Worm (Caenorhabditis elegans) whole organism, L4 larva: ENCODE measurements around the gene srsx-19.

Experiments
- F26F4.8 ChIP-seq: fragments of 200-800 bp; sonication (Bioruptor generic); conservative IDR thresholded peaks from 2 replicates; pipeline ENCODE4 v1.3.6; 2022; ENCODE audit warnings: missing genetic modification characterization, missing compliant biosample characterization
- F49E8.2 ChIP-seq: sonication (generic microtip); optimal IDR thresholded peaks from 2 replicates; lab custom pipeline; 2016; ENCODE audit warnings: missing compliant biosample characterization, mild to moderate bottlenecking, missing genetic modification characterization, borderline replicate concordance
- R02D3.7 ChIP-seq: fragments of 150-350 bp; sonication (generic microtip); optimal IDR thresholded peaks from 3 replicates; lab custom pipeline; 2014; ENCODE audit warnings: missing biosample characterization, missing genetic modification characterization
- T20F7.1 ChIP-seq: fragments of 200-800 bp; sonication (Bioruptor generic); optimal IDR thresholded peaks from 2 replicates; lab custom pipeline; 2018; ENCODE audit warnings: mild to moderate bottlenecking, missing genetic modification characterization, missing compliant biosample characterization
- T26A8.4 ChIP-seq: fragments of 200-800 bp; sonication (Bioruptor generic); IDR thresholded peaks from 2 replicates; pipeline ENCODE4 v1.3.6; 2022; ENCODE audit warnings: missing genetic modification characterization, missing compliant biosample characterization
- Y48G9A.11 ChIP-seq: fragments of 200-800 bp; sonication (Bioruptor generic); IDR thresholded peaks from 2 replicates; pipeline ENCODE4 v1.3.6; 2022; ENCODE audit warnings: missing genetic modification reagents, missing genetic modification characterization, missing compliant biosample characterization
- Y75B8A.6 ChIP-seq: fragments of 200-800 bp; sonication (Bioruptor generic); IDR thresholded peaks from 2 replicates; pipeline ENCODE4 v1.3.6; 2022; ENCODE audit warnings: missing genetic modification reagents, missing genetic modification characterization, missing compliant biosample characterization
- ZK546.5 ChIP-seq, 2 experiments: sonication (generic microtip); optimal IDR thresholded peaks; 2 replicates each; lab custom pipeline; 2017; ENCODE audit warnings: missing biosample characterization in 2 of 2, missing genetic modification characterization in 2 of 2
- aha-1 ChIP-seq: fragments of 150-350 bp; peaks from one replicate; lab custom pipeline; 2014; ENCODE audit warnings: missing biosample characterization, missing genetic modification characterization
- ama-1 ChIP-seq: fragments of 150-350 bp; optimal IDR thresholded peaks from 2 replicates; lab custom pipeline; 2014; ENCODE audit warnings: inconsistent platforms, mixed read lengths
- ceh-32 ChIP-seq: sonication (generic microtip); optimal IDR thresholded peaks from 2 replicates; lab custom pipeline; 2016; ENCODE audit warnings: mild to moderate bottlenecking, missing genetic modification characterization, missing compliant biosample characterization; ENCODE audit not compliant: poor library complexity
- ceh-82 ChIP-seq: sonication (generic microtip); optimal IDR thresholded peaks from 2 replicates; lab custom pipeline; 2017; ENCODE audit warnings: missing biosample characterization, missing genetic modification characterization
- daf-16 ChIP-seq, 3 experiments: sonication (generic microtip); optimal IDR thresholded peaks; 2 replicates each; lab custom pipeline; 2016 to 2017; ENCODE audit warnings: missing genetic modification characterization in 3 of 3, missing genetic modification reagents in 3 of 3, mild to moderate bottlenecking in 2 of 3, missing compliant biosample characterization in 2 of 3, missing biosample characterization in 1 of 3, moderate library complexity in 1 of 3
- dmd-8 ChIP-seq: fragments of 200-800 bp; sonication (Bioruptor generic); IDR thresholded peaks from 2 replicates; pipeline ENCODE4 v1.3.6; 2022; ENCODE audit warnings: missing genetic modification characterization, missing compliant biosample characterization
- dmd-9 ChIP-seq: fragments of 200-800 bp; sonication (Bioruptor generic); IDR thresholded peaks from 2 replicates; pipeline ENCODE4 v1.3.6; 2022; ENCODE audit warnings: missing genetic modification reagents, missing genetic modification characterization, missing compliant biosample characterization
- duxl-1 ChIP-seq: sonication (generic microtip); optimal IDR thresholded peaks from 2 replicates; lab custom pipeline; 2016; ENCODE audit warnings: mild to moderate bottlenecking, missing genetic modification characterization, moderate library complexity, missing compliant biosample characterization; ENCODE audit not compliant: poor library complexity
- dve-1 ChIP-seq: sonication (generic microtip); optimal IDR thresholded peaks from 2 replicates; lab custom pipeline; 2017; ENCODE audit warnings: antibody characterized with exemption, mild to moderate bottlenecking, missing genetic modification characterization, missing compliant biosample characterization; ENCODE audit not compliant: insufficient read depth
- fos-1 ChIP-seq: fragments of 150-350 bp; optimal IDR thresholded peaks from 2 replicates; lab custom pipeline; 2014; ENCODE audit warnings: missing biosample characterization, missing genetic modification characterization
- gei-8 ChIP-seq: fragments of 200-800 bp; sonication (Bioruptor generic); optimal IDR thresholded peaks from 2 replicates; lab custom pipeline; 2018; ENCODE audit warnings: mild to moderate bottlenecking, missing genetic modification characterization, missing compliant biosample characterization
- hif-1 ChIP-seq, 2 experiments: sonication (generic microtip); optimal IDR thresholded peaks; 2 replicates each; lab custom pipeline; 2016 to 2017; ENCODE audit warnings: missing compliant biosample characterization in 2 of 2, missing genetic modification characterization in 2 of 2, missing genetic modification reagents in 2 of 2, missing genotype in 2 of 2, mild to moderate bottlenecking in 1 of 2
- lim-7 ChIP-seq: fragments of 200-800 bp; sonication (Bioruptor generic); IDR thresholded peaks from 2 replicates; pipeline ENCODE4 v1.3.6; 2022; ENCODE audit warnings: missing genetic modification characterization, missing compliant biosample characterization
- lin-1 ChIP-seq: fragments of 200-800 bp; sonication (Bioruptor generic); IDR thresholded peaks from 2 replicates; pipeline ENCODE4 v1.3.6; 2022; ENCODE audit warnings: missing genetic modification reagents, missing genetic modification characterization, missing compliant biosample characterization
- madf-9 ChIP-seq: fragments of 200-800 bp; sonication (Bioruptor generic); conservative IDR thresholded peaks from 2 replicates; pipeline ENCODE4 v1.3.6; 2022; ENCODE audit warnings: missing genetic modification reagents, missing genetic modification characterization, missing compliant biosample characterization
- mdl-1 ChIP-seq, 2 experiments: fragments of 150-350 bp in 1 of 2; sonication (generic microtip) in 1 of 2; optimal IDR thresholded peaks; 2 replicates each; lab custom pipeline; 2014 to 2017; ENCODE audit warnings: missing biosample characterization in 2 of 2, missing genetic modification characterization in 2 of 2
- mep-1 ChIP-seq: fragments of 150-350 bp; sonication (generic microtip); optimal IDR thresholded peaks from 3 replicates; lab custom pipeline; 2014; ENCODE audit warnings: missing biosample characterization, missing genetic modification characterization
- mes-2 ChIP-seq: sonication (generic microtip); optimal IDR thresholded peaks from 2 replicates; lab custom pipeline; 2016; ENCODE audit warnings: missing genotype, mild to moderate bottlenecking, missing genetic modification characterization, missing compliant biosample characterization; ENCODE audit not compliant: poor library complexity, severe bottlenecking
- mxl-3 ChIP-seq: fragments of 200-800 bp; sonication (Bioruptor generic); optimal IDR thresholded peaks from 2 replicates; lab custom pipeline; 2018; ENCODE audit warnings: mild to moderate bottlenecking, missing genetic modification characterization, missing compliant biosample characterization
- nhr-102 ChIP-seq: sonication (generic microtip); optimal IDR thresholded peaks from 2 replicates; lab custom pipeline; 2016; ENCODE audit warnings: mild to moderate bottlenecking, missing genetic modification characterization, moderate library complexity, missing compliant biosample characterization
- nhr-11 ChIP-seq: fragments of 150-350 bp; optimal IDR thresholded peaks from 2 replicates; lab custom pipeline; 2014; ENCODE audit warnings: missing biosample characterization, missing genetic modification characterization
- nhr-111 ChIP-seq: fragments of 200-800 bp; sonication (Bioruptor generic); optimal IDR thresholded peaks from 2 replicates; lab custom pipeline; 2018; ENCODE audit warnings: mild to moderate bottlenecking, missing genetic modification characterization, missing compliant biosample characterization
- nhr-28 ChIP-seq: fragments of 150-350 bp; optimal IDR thresholded peaks from 2 replicates; lab custom pipeline; 2014; ENCODE audit warnings: missing biosample characterization, missing genetic modification characterization
- nhr-42 ChIP-seq: fragments of 200-800 bp; sonication (Bioruptor generic); IDR thresholded peaks from 2 replicates; pipeline ENCODE4 v1.3.6; 2022; ENCODE audit warnings: missing genetic modification characterization, missing compliant biosample characterization
- nhr-48 ChIP-seq: sonication (generic microtip); optimal IDR thresholded peaks from 2 replicates; lab custom pipeline; 2016; ENCODE audit warnings: mild to moderate bottlenecking, missing genetic modification characterization, missing compliant biosample characterization
- nhr-77 ChIP-seq: fragments of 150-350 bp; optimal IDR thresholded peaks from 2 replicates; lab custom pipeline; 2014; ENCODE audit warnings: missing biosample characterization, missing genetic modification characterization
- pha-4 ChIP-seq, 2 experiments: fragments of 150-350 bp in 1 of 2; fragments of 200-800 bp in 1 of 2; sonication (Bioruptor generic) in 1 of 2; IDR thresholded peaks in 1 of 2; optimal IDR thresholded peaks in 1 of 2; 2 replicates each; pipeline versions ENCODE4 v1.3.6 to Lab custom; 2014 to 2022; ENCODE audit warnings: missing genetic modification characterization in 2 of 2, missing genetic modification reagents in 2 of 2, missing biosample characterization in 1 of 2, missing compliant biosample characterization in 1 of 2
- pqm-1 ChIP-seq: sonication (generic microtip); optimal IDR thresholded peaks from 2 replicates; lab custom pipeline; 2017; ENCODE audit warnings: missing biosample characterization, missing genetic modification characterization
- sdz-12 ChIP-seq: fragments of 200-800 bp; sonication (Bioruptor generic); optimal IDR thresholded peaks from 2 replicates; lab custom pipeline; 2018; ENCODE audit warnings: mild to moderate bottlenecking, missing genetic modification characterization, missing compliant biosample characterization
- skn-1 ChIP-seq: fragments of 150-350 bp; optimal IDR thresholded peaks from 2 replicates; lab custom pipeline; 2014; ENCODE audit warnings: missing biosample characterization, missing genetic modification characterization
- snpc-1.2 ChIP-seq: fragments of 200-800 bp; sonication (Bioruptor generic); IDR thresholded peaks from 2 replicates; pipeline ENCODE4 v1.3.6; 2022; ENCODE audit warnings: missing genetic modification reagents, missing genetic modification characterization, missing compliant biosample characterization
- snpc-4 ChIP-seq: fragments of 150-350 bp; optimal IDR thresholded peaks from 2 replicates; lab custom pipeline; 2014; ENCODE audit warnings: missing biosample characterization, missing genetic modification characterization
- tag-97 ChIP-seq: fragments of 200-800 bp; sonication (Bioruptor generic); IDR thresholded peaks from 2 replicates; pipeline ENCODE4 v1.3.6; 2022; ENCODE audit warnings: missing genetic modification characterization, missing compliant biosample characterization
- tra-1 ChIP-seq: fragments of 200-800 bp; sonication (Bioruptor generic); IDR thresholded peaks from 2 replicates; pipeline ENCODE4 v1.3.6; 2022; ENCODE audit warnings: missing genetic modification reagents, missing genetic modification characterization, missing compliant biosample characterization
- unc-130 ChIP-seq: sonication (generic microtip); optimal IDR thresholded peaks from 2 replicates; lab custom pipeline; 2016; ENCODE audit warnings: missing genetic modification reagents, missing genetic modification characterization, missing compliant biosample characterization
- zfp-2 ChIP-seq: sonication (generic microtip); optimal IDR thresholded peaks from 2 replicates; lab custom pipeline; 2016; ENCODE audit warnings: mild to moderate bottlenecking, missing genetic modification characterization, missing compliant biosample characterization
- zfp-3 ChIP-seq: fragments of 200-800 bp; sonication (Bioruptor generic); conservative IDR thresholded peaks from 2 replicates; pipeline ENCODE4 v1.3.6; 2022; ENCODE audit warnings: missing genetic modification reagents, missing genetic modification characterization, missing compliant biosample characterization
- zip-2 ChIP-seq: fragments of 150-350 bp; optimal IDR thresholded peaks from 2 replicates; lab custom pipeline; 2014; ENCODE audit warnings: missing biosample characterization, missing genetic modification characterization

The srsx-19 gene

ce11 chrV:13908120-13908915 is 20.9 kb downstream of the srsx-19 start:
- TF ChIP-seq nhr-102, result no peak
- TF ChIP-seq Y48G9A.11 (GFP tag; lab: Robert Waterston, UW), result 0 out of 2 replicates have a peak, but pooled peaks have one; percentile 24
- TF ChIP-seq aha-1 (tag; lab: Kevin White, UChicago), result peak; percentile 72
- TF ChIP-seq lin-1 (GFP tag; lab: Robert Waterston, UW), result 0 out of 2 replicates have a peak, but pooled peaks have one; percentile 6
- TF ChIP-seq fos-1 (tag; lab: Kevin White, UChicago), result no peak
- peak; percentile 7 for TF ChIP-seq T26A8.4 (GFP tag; lab: Robert Waterston, UW)
- no peak for TF ChIP-seq nhr-111 (GFP tag; lab: Kevin White, UChicago)
- peak in 1 of 2 experiments; percentile 18 for TF ChIP-seq hif-1 (tag; optimal IDR thresholded peaks at IDR 0.05; lab: Kevin White, UChicago)
- peak; percentile 31 for TF ChIP-seq T20F7.1 (GFP tag; lab: Kevin White, UChicago)
- no peak for TF ChIP-seq daf-16 (GFP tag; optimal IDR thresholded peaks at IDR 0.05; lab: Kevin White, UChicago)
- peak; percentile 3 for TF ChIP-seq daf-16 (tag; optimal IDR thresholded peaks at IDR 0.05; lab: Kevin White, UChicago)
- TF ChIP-seq madf-9, result no peak
- peak; percentile 60 for TF ChIP-seq sdz-12 (GFP tag; lab: Kevin White, UChicago)
- no peak for TF ChIP-seq ceh-82 (tag; lab: Kevin White, UChicago)
- 0 out of 2 replicates have a peak, but pooled peaks have one; percentile 6 for TF ChIP-seq snpc-1.2 (GFP tag; lab: Robert Waterston, UW)
- TF ChIP-seq mes-2, result peak; percentile 29

- no peak for TF ChIP-seq tag-97 (GFP tag; lab: Robert Waterston, UW)
- no peak for TF ChIP-seq mep-1 (tag; lab: Kevin White, UChicago)
- TF ChIP-seq ZK546.5 (tag; optimal IDR thresholded peaks at IDR 0.05; lab: Kevin White, UChicago), result no peak
- no peak for TF ChIP-seq gei-8 (GFP tag; lab: Kevin White, UChicago)
- no peak for TF ChIP-seq zip-2 (tag; lab: Kevin White, UChicago)
- no peak for TF ChIP-seq dmd-9 (GFP tag; lab: Robert Waterston, UW)
- TF ChIP-seq unc-130 (GFP tag; lab: Kevin White, UChicago), result no peak
- no peak for TF ChIP-seq zfp-2
- peak; percentile 64 for TF ChIP-seq ama-1
- no peak for TF ChIP-seq nhr-48
- no peak for TF ChIP-seq snpc-4 (tag; lab: Kevin White, UChicago)
- TF ChIP-seq skn-1 (tag; lab: Kevin White, UChicago), result no peak
- no peak for TF ChIP-seq mxl-3
- TF ChIP-seq dmd-8, result no peak
- TF ChIP-seq dve-1 (tag; lab: Kevin White, UChicago), result no peak
- TF ChIP-seq aha-1 (tag; lab: Kevin White, UChicago), result peak; percentile 95
- no peak for TF ChIP-seq F26F4.8 (GFP tag; lab: Robert Waterston, UW)
- no peak for TF ChIP-seq R02D3.7 (tag; lab: Kevin White, UChicago)
- no peak for TF ChIP-seq lim-7 (GFP tag; lab: Robert Waterston, UW)
- TF ChIP-seq duxl-1 (tag; lab: Kevin White, UChicago), result no peak
- TF ChIP-seq madf-9, result 0 out of 2 replicates have a peak, but pooled peaks have one; percentile 6
These were observed 21.4 kb downstream of the srsx-19 start, which contains the start of gene C06B3.6 for ce11 chrV:13908916-13909176. TSS of gene C06B3.6 (minus strand) at chrV:13908967.

ce11 chrV:13909400-13909799 is 21.9 kb downstream of the srsx-19 start, which contains the start of gene C06B3.7:
TSS of gene C06B3.7 (plus strand) at chrV:13909686.
- peak; percentile 90 for TF ChIP-seq mep-1 (tag; lab: Kevin White, UChicago)
- peak; percentile 62; the same call in 1 of the 2 replicates for TF ChIP-seq tra-1
- TF ChIP-seq ceh-32 (tag; lab: Kevin White, UChicago), result no peak
- no peak for TF ChIP-seq zfp-3 (GFP tag; lab: Robert Waterston, UW)
- TF ChIP-seq nhr-28 (tag; lab: Kevin White, UChicago), result peak; percentile 95
- 0 out of 2 replicates have a peak, but pooled peaks have one; percentile 29 for TF ChIP-seq T26A8.4 (GFP tag; lab: Robert Waterston, UW)
- TF ChIP-seq duxl-1 (tag; lab: Kevin White, UChicago), result no peak
- no peak for TF ChIP-seq F49E8.2 (tag; lab: Kevin White, UChicago)
- peak; percentile 30; the same call in 1 of the 2 replicates for TF ChIP-seq pha-4 (GFP tag; IDR thresholded peaks at IDR 0.05; lab: Robert Waterston, UW)
- TF ChIP-seq pha-4 (tag; optimal IDR thresholded peaks at IDR 0.05; lab: Kevin White, UChicago), result peak; percentile 41
- peak; percentile 36 to 93 for TF ChIP-seq mdl-1 (tag; optimal IDR thresholded peaks at IDR 0.05; lab: Kevin White, UChicago)
- peak; percentile 73 for TF ChIP-seq fos-1 (tag; lab: Kevin White, UChicago)
- no peak for TF ChIP-seq nhr-42
- peak; percentile 98 for TF ChIP-seq nhr-11
- TF ChIP-seq ZK546.5 (tag; optimal IDR thresholded peaks at IDR 0.05; lab: Kevin White, UChicago), result no peak
- peak; percentile 57 for TF ChIP-seq pqm-1 (tag; lab: Kevin White, UChicago)
- no peak for TF ChIP-seq Y75B8A.6 (GFP tag; lab: Robert Waterston, UW)
- TF ChIP-seq nhr-77 (tag; lab: Kevin White, UChicago), result peak; percentile 96
